Fruit fly (Drosophila melanogaster) whole organism: Measurements from ENCODE around the gene Cp7Fa.

Experiments used
- CG8478 ChIP-seq: fragments of >200 bp; optimal IDR thresholded peaks from 2 replicates; lab custom pipeline; 2018; ENCODE audit warnings: inconsistent platforms
- EcR ChIP-seq, 2 experiments: fragments of >200 bp; optimal IDR thresholded peaks; 2 replicates each; lab custom pipeline; 2017; ENCODE audit warnings: missing biosample characterization in 2 of 2, missing genetic modification characterization in 2 of 2, missing genetic modification reagents in 2 of 2

DNA sequence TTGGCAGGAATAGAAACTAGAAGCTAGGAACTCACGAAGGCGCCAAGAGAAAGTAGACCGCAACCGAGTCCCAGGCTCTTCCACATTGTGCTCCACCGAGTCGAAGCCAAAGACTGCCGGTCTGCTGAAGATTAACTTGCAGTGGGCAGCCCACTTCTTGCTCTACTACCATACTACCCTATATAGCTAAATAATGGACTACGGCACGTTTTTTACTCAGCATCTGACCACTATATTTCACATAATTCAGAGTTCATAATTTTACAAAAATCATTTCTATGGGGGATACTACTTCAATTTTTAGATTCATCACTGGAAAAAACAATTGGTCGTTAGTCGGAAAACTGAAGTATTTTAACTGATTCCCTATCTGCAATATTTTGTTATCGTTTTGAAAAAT lies 37.0 kb upstream of the Cp7Fa start, which contains the start of gene CG32712:
- no peak for TF ChIP-seq CG8478 (lab: Kevin White, UChicago)
- no peak for TF ChIP-seq EcR (GFP tag; optimal IDR thresholded peaks at IDR 0.05; lab: Kevin White, UChicago)
